Fruit fly (Drosophila melanogaster): Measurements from ENCODE around the gene fh.

fh gene

dm6 chrX:9156388-9156823, 7.5 kb upstream of the fh start, which contains the start of gene His3.3B (continued):
- TF ChIP-seq CkIIα-i1 (GFP tag; IDR thresholded peaks at IDR 0.05): no peak
- peak; percentile 56; the same call in 1 of the 2 replicates for TF ChIP-seq amos (GFP tag; IDR thresholded peaks at IDR 0.05; ENCODE audit: partially characterized antibody)
- TF ChIP-seq CG17568 (GFP tag; optimal IDR thresholded peaks at IDR 0.05): no peak
- TF ChIP-seq Mrtf (GFP tag; IDR thresholded peaks at IDR 0.05): no peak
- peak; percentile 56; the same call in 1 of the 4 replicates for TF ChIP-seq Dll (GFP tag; IDR thresholded peaks at IDR 0.05; ENCODE audit: partially characterized antibody)
- no peak for TF ChIP-seq CG11398 (GFP tag; optimal IDR thresholded peaks at IDR 0.05)
- no peak for TF ChIP-seq CG4404 (GFP tag; IDR thresholded peaks at IDR 0.05)
- TF ChIP-seq CG18619 (GFP tag; optimal IDR thresholded peaks at IDR 0.05): no peak
- TF ChIP-seq knrl (GFP tag; IDR thresholded peaks at IDR 0.05; ENCODE audit: partially characterized antibody): peak; percentile 13; the same call in 1 of the 3 replicates
- no peak for TF ChIP-seq usp (GFP tag; optimal IDR thresholded peaks at IDR 0.05)
- TF ChIP-seq Side (GFP tag; optimal IDR thresholded peaks at IDR 0.05): no peak
- TF ChIP-seq Nf-YB (GFP tag; optimal IDR thresholded peaks at IDR 0.05): no peak
- no peak for TF ChIP-seq ken (GFP tag; IDR thresholded peaks at IDR 0.05)
- TF ChIP-seq BtbVII (GFP tag; optimal IDR thresholded peaks at IDR 0.05): peak; percentile 7
- peak; percentile 81 for TF ChIP-seq Dp (GFP tag; optimal IDR thresholded peaks at IDR 0.05)
- TF ChIP-seq dysf (GFP tag; IDR thresholded peaks at IDR 0.05): no peak
- TF ChIP-seq CG12299 (tag; optimal IDR thresholded peaks at IDR 0.05): peak; percentile 55
- TF ChIP-seq row (GFP tag; IDR thresholded peaks at IDR 0.05): no peak
- TF ChIP-seq ssp (GFP tag; IDR thresholded peaks at IDR 0.05): no peak
- TF ChIP-seq CG14667 (GFP tag; IDR thresholded peaks at IDR 0.05): no peak
- no peak for TF ChIP-seq CG15479 (GFP tag; optimal IDR thresholded peaks at IDR 0.05)
- peak; percentile 58; the same call in 1 of the 3 replicates for TF ChIP-seq ci (GFP tag; IDR thresholded peaks at IDR 0.05)
- TF ChIP-seq CG3847 (GFP tag; IDR thresholded peaks at IDR 0.05): 0 out of 2 replicates have a peak, but pooled peaks have one; percentile 14
- no peak for TF ChIP-seq slou (GFP tag; optimal IDR thresholded peaks at IDR 0.05)
- no peak for TF ChIP-seq CG3838 (GFP tag; optimal IDR thresholded peaks at IDR 0.05)
- TF ChIP-seq CG7963 (GFP tag; IDR thresholded peaks at IDR 0.05; ENCODE audit: partially characterized antibody): no peak
- no peak for TF ChIP-seq sob (GFP tag; IDR thresholded peaks at IDR 0.05)
- peak; percentile 48; the same call in 1 of the 2 replicates for TF ChIP-seq Bgb (GFP tag; IDR thresholded peaks at IDR 0.05; ENCODE audit: partially characterized antibody)
- TF ChIP-seq trem (tag; optimal IDR thresholded peaks at IDR 0.05): peak; percentile 55
- no peak for TF ChIP-seq ranshi (GFP tag; IDR thresholded peaks at IDR 0.05)
- TF ChIP-seq nau (GFP tag; optimal IDR thresholded peaks at IDR 0.05): peak; percentile 1
- TF ChIP-seq CG10654 (GFP tag; optimal IDR thresholded peaks at IDR 0.05): no peak
- TF ChIP-seq CG7372 (GFP tag; IDR thresholded peaks at IDR 0.05): no peak
- TF ChIP-seq seq (GFP tag; IDR thresholded peaks at IDR 0.05): peak; percentile 11; the same call in 1 of the 2 replicates
- peak; percentile 7 for TF ChIP-seq Xbp1 (GFP tag; optimal IDR thresholded peaks at IDR 0.05)
- peak; percentile 0 for TF ChIP-seq caup (GFP tag; optimal IDR thresholded peaks at IDR 0.05; ENCODE audit: severe bottlenecking)
- no peak for TF ChIP-seq ash1 (GFP tag; optimal IDR thresholded peaks at IDR 0.05)
- TF ChIP-seq CG15011 (GFP tag; optimal IDR thresholded peaks at IDR 0.05): no peak
- peak; percentile 4 for TF ChIP-seq CG16863 (GFP tag; optimal IDR thresholded peaks at IDR 0.05)
- TF ChIP-seq Rfx (GFP tag; IDR thresholded peaks at IDR 0.05): no peak; the same call in 1 of the 2 replicates
- TF ChIP-seq crc (GFP tag; optimal IDR thresholded peaks at IDR 0.05): no peak
- TF ChIP-seq pzg (GFP tag; optimal IDR thresholded peaks at IDR 0.05): peak; percentile 74
- TF ChIP-seq CG3163 (GFP tag; optimal IDR thresholded peaks at IDR 0.05): no peak
- no peak for TF ChIP-seq aop (GFP tag; IDR thresholded peaks at IDR 0.05)
- TF ChIP-seq CG3065 (GFP tag; optimal IDR thresholded peaks at IDR 0.05): peak; percentile 82
- peak; percentile 64 for TF ChIP-seq CG15514 (GFP tag; optimal IDR thresholded peaks at IDR 0.05)
- TF ChIP-seq Hsf (GFP tag; optimal IDR thresholded peaks at IDR 0.05): no peak
- peak; percentile 71 for TF ChIP-seq YL-1 (GFP tag; optimal IDR thresholded peaks at IDR 0.05)
- no peak for TF ChIP-seq so (GFP tag; IDR thresholded peaks at IDR 0.05)
- peak; percentile 42 for TF ChIP-seq CG14710 (tag; optimal IDR thresholded peaks at IDR 0.05)
- no peak for TF ChIP-seq CG7786 (GFP tag; optimal IDR thresholded peaks at IDR 0.05)
